Worm (Caenorhabditis elegans): ENCODE measurements around the gene zipt-3.

- TF ChIP-seq saeg-2 (GFP tag; IDR thresholded peaks at IDR 0.05) (no peak), ama-1 (optimal IDR thresholded peaks at IDR 0.05) (no peak), mep-1 (tag; optimal IDR thresholded peaks at IDR 0.05) (no peak), ceh-28 (tag; optimal IDR thresholded peaks at IDR 0.05) (no peak), ztf-11 (tag; optimal IDR thresholded peaks at IDR 0.05) (no peak), nhr-237 (tag; optimal IDR thresholded peaks at IDR 0.05) (no peak), unc-62 (GFP tag; optimal IDR thresholded peaks at IDR 0.05 in 1 of 2) (no peak), unc-62 (tag; optimal IDR thresholded peaks at IDR 0.05) (no peak), mdl-1 (tag; optimal IDR thresholded peaks at IDR 0.05) (no peak), nhr-77 (tag; optimal IDR thresholded peaks at IDR 0.05) (no peak)
Observed at ce11 chrII:5745088-5745487, 27.2 kb downstream of the zipt-3 start, which contains the start of gene F10C1.9.

All from whole organism, L4 larva.